Fruit fly (Drosophila melanogaster): Measurements from ENCODE around the gene Rrp46.

Rrp46 gene

dm6 chr3R:10390914-10391377 is 22.2 kb upstream of the Rrp46 start:
- TF ChIP-seq Sox14 (GFP tag; optimal IDR thresholded peaks at IDR 0.05) (no peak), CG9139 (GFP tag; optimal IDR thresholded peaks at IDR 0.05) (peak; percentile 8), Sox15 (GFP tag; optimal IDR thresholded peaks at IDR 0.05) (no peak), esn (GFP tag; optimal IDR thresholded peaks at IDR 0.05) (peak; percentile 13), CG10631 (GFP tag; optimal IDR thresholded peaks at IDR 0.05) (no peak), vri (GFP tag; optimal IDR thresholded peaks at IDR 0.05) (peak; percentile 84), Blimp-1 (GFP tag; optimal IDR thresholded peaks at IDR 0.05) (no peak), salr (GFP tag; optimal IDR thresholded peaks at IDR 0.05) (no peak), OdsH (GFP tag; optimal IDR thresholded peaks at IDR 0.05) (peak; percentile 2), fkh (GFP tag; optimal IDR thresholded peaks at IDR 0.05) (peak; percentile 94), Sox102F (GFP tag; optimal IDR thresholded peaks at IDR 0.05) (peak; percentile 16), CG7368 (GFP tag; optimal IDR thresholded peaks at IDR 0.05) (peak; percentile 34), Eip78C (GFP tag) (peak; percentile 89), ss (GFP tag; optimal IDR thresholded peaks at IDR 0.05) (peak; percentile 53 to 59), svp (GFP tag) (peak; percentile 85), CG8632 (GFP tag; optimal IDR thresholded peaks at IDR 0.05) (peak; percentile 8), pdm3 (GFP tag; optimal IDR thresholded peaks at IDR 0.05) (no peak), topi (GFP tag; optimal IDR thresholded peaks at IDR 0.05) (peak; percentile 41), dac (GFP tag; optimal IDR thresholded peaks at IDR 0.05) (no peak), fd85E (GFP tag; optimal IDR thresholded peaks at IDR 0.05) (no peak), net (GFP tag; optimal IDR thresholded peaks at IDR 0.05) (peak; percentile 31), CG1621 (tag; optimal IDR thresholded peaks at IDR 0.05) (no peak), spab (GFP tag; optimal IDR thresholded peaks at IDR 0.05) (peak; percentile 13), Eip93F (GFP tag; optimal IDR thresholded peaks at IDR 0.05) (peak; percentile 54), Eip75B (GFP tag; optimal IDR thresholded peaks at IDR 0.05) (peak; percentile 33), CG10669 (GFP tag; optimal IDR thresholded peaks at IDR 0.05) (peak; percentile 37), CG3919 (GFP tag; optimal IDR thresholded peaks at IDR 0.05) (peak; percentile 24), Smox (GFP tag; optimal IDR thresholded peaks at IDR 0.05) (no peak), Hr38 (GFP tag; optimal IDR thresholded peaks at IDR 0.05) (no peak), Hr4 (GFP tag; optimal IDR thresholded peaks at IDR 0.05) (no peak), achi (GFP tag; optimal IDR thresholded peaks at IDR 0.05) (peak; percentile 10), Met (GFP tag; optimal IDR thresholded peaks at IDR 0.05) (peak; percentile 43), CG6792 (GFP tag; optimal IDR thresholded peaks at IDR 0.05) (peak; percentile 32), CG6808 (GFP tag; optimal IDR thresholded peaks at IDR 0.05) (peak; percentile 37), CG6854 (GFP tag; optimal IDR thresholded peaks at IDR 0.05) (peak; percentile 13), CG16779 (tag; optimal IDR thresholded peaks at IDR 0.05) (peak; percentile 19)

dm6 chr3R:10391863-10392538 is 21.1 kb upstream of the Rrp46 start:
- no peak for TF ChIP-seq lz (GFP tag; optimal IDR thresholded peaks at IDR 0.05)
- no peak for TF ChIP-seq cyc (GFP tag; optimal IDR thresholded peaks at IDR 0.05)
- TF ChIP-seq svp (GFP tag): peak; percentile 99
- TF ChIP-seq Gug (GFP tag; IDR thresholded peaks at IDR 0.05): no peak
- TF ChIP-seq CG34406 (GFP tag; optimal IDR thresholded peaks at IDR 0.05): no peak
- TF ChIP-seq Hr38 (GFP tag; optimal IDR thresholded peaks at IDR 0.05): no peak
- TF ChIP-seq eg (GFP tag; IDR thresholded peaks at IDR 0.05): 0 out of 3 replicates have a peak, but pooled peaks have one; percentile 20
- no peak for TF ChIP-seq achi (GFP tag; optimal IDR thresholded peaks at IDR 0.05)
- peak; percentile 56 for TF ChIP-seq vri (GFP tag; optimal IDR thresholded peaks at IDR 0.05)
- no peak for TF ChIP-seq CG11762 (GFP tag; optimal IDR thresholded peaks at IDR 0.05; ENCODE audit: insufficient read depth)
- no peak for TF ChIP-seq Blimp-1 (GFP tag; optimal IDR thresholded peaks at IDR 0.05)
- no peak for TF ChIP-seq pdm3 (GFP tag; optimal IDR thresholded peaks at IDR 0.05)
- no peak for TF ChIP-seq Eip75B (GFP tag; optimal IDR thresholded peaks at IDR 0.05)
- no peak for TF ChIP-seq fkh (GFP tag; optimal IDR thresholded peaks at IDR 0.05)
- TF ChIP-seq Sox15 (GFP tag; optimal IDR thresholded peaks at IDR 0.05): no peak
- no peak for TF ChIP-seq CG31627 (GFP tag; optimal IDR thresholded peaks at IDR 0.05)
- no peak for TF ChIP-seq CG3919 (GFP tag; optimal IDR thresholded peaks at IDR 0.05)
- peak; percentile 45 for TF ChIP-seq CG1621 (tag; optimal IDR thresholded peaks at IDR 0.05)
- no peak for TF ChIP-seq Eip78C (GFP tag)

Measured in whole organism, prepupa.